Worm (Caenorhabditis elegans): ENCODE data around the gene B0281.5.

- TF ChIP-seq ama-1 (optimal IDR thresholded peaks at IDR 0.05) (no peak), nhr-237 (tag; optimal IDR thresholded peaks at IDR 0.05) (no peak), snpc-4 (tag; optimal IDR thresholded peaks at IDR 0.05) (no peak), lin-15B (tag; optimal IDR thresholded peaks at IDR 0.05) (no peak)
Measured at ce11 chrII:2320097-2320496, 19.3 kb upstream of the B0281.5 start, which contains the start of gene ZK1240.3.

Measured in whole organism, L3 larva.